Fruit fly (Drosophila melanogaster): Measurements from ENCODE around the gene CG6729.

DNA sequence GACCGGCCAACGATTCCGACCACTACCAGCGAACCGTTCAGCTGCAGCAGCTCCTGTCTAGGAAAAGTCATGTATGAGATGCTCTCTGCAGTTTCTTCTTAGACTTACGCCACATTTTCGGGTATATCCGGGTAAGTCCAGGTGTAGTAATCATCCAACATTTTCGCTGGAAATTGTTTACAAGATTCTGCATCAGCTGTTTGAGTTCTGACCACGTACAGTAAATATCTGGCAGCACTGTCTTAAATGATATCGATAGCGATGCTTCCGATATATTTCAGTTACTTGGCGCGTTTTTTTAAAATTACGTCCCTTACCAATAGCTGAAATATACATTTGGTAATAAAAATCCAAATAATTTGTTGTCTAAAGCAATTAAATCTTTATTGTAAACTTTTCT is at the start of gene CG6729:
- TF ChIP-seq CG13204 (GFP tag; optimal IDR thresholded peaks at IDR 0.05): no peak
- no peak for TF ChIP-seq CG32121 (GFP tag; IDR thresholded peaks at IDR 0.05)
- TF ChIP-seq rn (GFP tag; IDR thresholded peaks at IDR 0.05): no peak
- TF ChIP-seq CG14655 (GFP tag; optimal IDR thresholded peaks at IDR 0.05): no peak
- TF ChIP-seq Pif1A (GFP tag; optimal IDR thresholded peaks at IDR 0.05): no peak
- TF ChIP-seq CG4496 (GFP tag; IDR thresholded peaks at IDR 0.05): no peak
- no peak for TF ChIP-seq fd96Ca (GFP tag; IDR thresholded peaks at IDR 0.05)
- no peak for TF ChIP-seq CG9948 (tag; optimal IDR thresholded peaks at IDR 0.05)
- no peak for TF ChIP-seq CG10348 (GFP tag; IDR thresholded peaks at IDR 0.05)
- no peak for TF ChIP-seq EcR (GFP tag; optimal IDR thresholded peaks at IDR 0.05)
- TF ChIP-seq D1 (tag; optimal IDR thresholded peaks at IDR 0.05): no peak
- TF ChIP-seq Ets98B (GFP tag; IDR thresholded peaks at IDR 0.05): no peak
- no peak for TF ChIP-seq CG12605 (GFP tag; IDR thresholded peaks at IDR 0.05)
- TF ChIP-seq Snoo (tag; optimal IDR thresholded peaks at IDR 0.05): no peak
